Worm (Caenorhabditis elegans): ENCODE data around the gene pqn-31.

pqn-31 gene

DNA sequence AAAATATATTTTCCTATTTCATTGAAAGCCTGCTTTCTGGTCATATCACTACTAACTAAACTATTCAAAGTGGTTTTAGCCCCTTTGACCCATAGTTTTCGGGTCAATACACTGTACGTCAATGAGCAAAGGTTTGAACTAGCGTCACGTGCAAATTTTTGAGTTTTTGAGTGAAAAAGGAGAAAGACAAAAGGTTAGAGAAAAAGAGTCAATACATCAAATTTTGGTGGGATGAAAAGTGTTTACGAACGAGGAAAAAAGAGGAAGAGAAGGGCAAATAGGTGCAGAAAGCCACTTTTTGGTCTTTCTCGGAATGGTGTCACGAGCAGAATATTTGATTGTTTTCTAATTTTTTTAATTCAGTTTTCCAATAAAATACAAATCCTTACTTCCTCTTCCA, 33.6 kb upstream of the pqn-31 start:
- TF ChIP-seq ama-1 (optimal IDR thresholded peaks at IDR 0.05): peak; percentile 24
- peak; percentile 2 for TF ChIP-seq crh-2 (tag; optimal IDR thresholded peaks at IDR 0.05)
- no peak for TF ChIP-seq nhr-21 (tag; optimal IDR thresholded peaks at IDR 0.05)
- TF ChIP-seq sma-3 (GFP tag; optimal IDR thresholded peaks at IDR 0.05): no peak
- TF ChIP-seq nhr-6 (tag; optimal IDR thresholded peaks at IDR 0.05): no peak
- no peak for TF ChIP-seq ztf-11 (tag; optimal IDR thresholded peaks at IDR 0.05)
- no peak for TF ChIP-seq egl-27 (tag; optimal IDR thresholded peaks at IDR 0.05)
- TF ChIP-seq alr-1 (tag; optimal IDR thresholded peaks at IDR 0.05): no peak
- peak; percentile 38 for TF ChIP-seq F13H6.1 (tag; optimal IDR thresholded peaks at IDR 0.05)
- no peak for TF ChIP-seq fos-1 (tag; optimal IDR thresholded peaks at IDR 0.05)
- TF ChIP-seq lin-39 (tag; optimal IDR thresholded peaks at IDR 0.05): no peak
- no peak for TF ChIP-seq peb-1 (tag; optimal IDR thresholded peaks at IDR 0.05)
- peak; percentile 15 for TF ChIP-seq unc-55 (GFP tag; optimal IDR thresholded peaks at IDR 0.05)
- no peak for TF ChIP-seq dmd-4 (tag; optimal IDR thresholded peaks at IDR 0.05)
- peak; percentile 54 for TF ChIP-seq nhr-129 (tag; optimal IDR thresholded peaks at IDR 0.05)
- TF ChIP-seq mdl-1 (tag; optimal IDR thresholded peaks at IDR 0.05): peak; percentile 13 to 17
- peak; percentile 60 for TF ChIP-seq sma-9 (GFP tag; optimal IDR thresholded peaks at IDR 0.05)
- TF ChIP-seq sma-9 (tag; optimal IDR thresholded peaks at IDR 0.05): no peak

DNA sequence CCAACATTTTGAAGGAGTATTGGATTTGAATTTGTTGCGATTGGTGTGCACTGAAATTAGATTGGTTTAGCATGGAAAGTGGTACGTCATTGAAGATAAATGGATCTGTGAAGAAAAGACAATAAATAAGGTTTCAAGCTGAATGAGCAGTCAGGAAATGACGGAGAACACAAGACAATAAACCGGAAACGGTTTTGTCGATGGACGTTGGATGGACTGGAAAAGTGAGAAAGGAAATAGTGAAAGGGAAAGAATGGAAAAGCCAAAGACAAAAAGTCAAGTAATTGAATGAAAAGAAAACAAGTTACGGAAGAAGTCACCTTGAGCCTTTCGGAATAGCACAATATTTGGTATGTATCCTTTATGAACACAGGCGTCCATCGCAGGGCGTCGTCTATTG, 33.1 kb upstream of the pqn-31 start, which contains the start of gene T27E4.7:
Gene T27E4.7, minus strand, starts transcription at position 50 of the 400 bp plus-strand sequence.
- TF ChIP-seq C34F6.9 (tag; optimal IDR thresholded peaks at IDR 0.05) (no peak), ztf-1 (GFP tag; conservative IDR thresholded peaks at IDR 0.05) (no peak), ZK546.5 (tag; optimal IDR thresholded peaks at IDR 0.05) (no peak), R02D3.7 (tag; optimal IDR thresholded peaks at IDR 0.05) (no peak), gmeb-1 (tag; optimal IDR thresholded peaks at IDR 0.05) (no peak), nhr-21 (tag; optimal IDR thresholded peaks at IDR 0.05) (no peak)

DNA sequence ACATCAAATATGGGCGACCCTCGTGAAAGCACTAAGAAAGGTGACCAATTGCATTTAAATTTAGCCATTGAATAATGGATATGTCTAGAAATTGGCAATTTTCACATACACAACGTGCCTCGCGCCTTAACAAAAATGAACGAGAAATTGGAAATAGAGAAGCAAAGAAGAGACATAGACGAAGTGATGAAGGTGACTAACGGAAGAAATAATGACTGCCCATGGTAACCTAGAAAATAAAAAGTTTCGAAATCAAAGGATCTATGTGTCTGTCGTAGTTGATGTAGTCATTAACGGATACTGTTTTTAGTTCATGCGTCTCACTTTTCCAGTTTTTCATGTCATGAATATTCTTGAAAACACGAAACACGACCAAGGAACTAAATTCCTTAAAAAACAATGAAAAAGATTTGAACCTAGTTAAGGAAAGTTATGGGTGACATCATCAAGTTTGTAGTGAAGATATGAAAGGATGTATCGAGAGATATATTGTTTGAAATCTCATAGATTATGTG, 31.3 kb upstream of the pqn-31 start:
- TF ChIP-seq nhr-25 (tag; optimal IDR thresholded peaks at IDR 0.05) (peak; percentile 6), elt-1 (tag; optimal IDR thresholded peaks at IDR 0.05) (no peak)

DNA sequence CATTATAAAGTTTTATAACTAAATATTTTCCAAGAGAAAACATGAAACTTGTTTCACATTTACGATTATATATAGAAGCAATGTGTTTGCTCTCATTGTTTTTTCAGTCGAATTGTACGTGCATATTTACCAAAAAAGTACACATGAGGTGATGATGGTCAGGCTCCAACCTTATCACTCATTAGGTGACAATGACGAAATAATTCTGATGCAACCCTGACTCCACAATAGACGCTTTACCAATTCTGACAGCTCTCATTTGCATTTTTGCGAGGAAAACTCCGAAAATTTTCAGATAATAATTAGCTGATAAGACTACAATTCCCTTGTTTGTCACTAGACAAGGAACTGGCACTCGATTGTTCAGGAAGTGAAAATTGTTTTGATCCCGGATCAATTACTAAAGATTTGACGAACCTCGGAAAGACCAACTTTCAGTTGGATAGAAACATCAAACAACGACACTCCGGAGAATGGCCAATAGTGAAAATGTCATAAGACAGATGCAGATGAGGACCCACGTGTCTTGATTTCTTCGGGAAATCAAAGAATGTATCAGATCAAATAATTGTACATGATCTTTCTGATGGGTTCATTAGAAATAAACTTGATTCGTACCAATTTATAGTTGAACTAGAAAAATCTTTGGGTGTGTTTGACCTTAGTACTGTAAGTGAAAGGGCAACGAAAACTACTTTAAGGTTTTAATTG, 30.4 kb upstream of the pqn-31 start:
- TF ChIP-seq nhr-6 (tag; optimal IDR thresholded peaks at IDR 0.05): no peak
- TF ChIP-seq mdl-1 (tag; optimal IDR thresholded peaks at IDR 0.05): peak in 1 of 2 experiments; percentile 10
- TF ChIP-seq nhr-12 (tag; optimal IDR thresholded peaks at IDR 0.05): no peak
- TF ChIP-seq aly-2 (tag; optimal IDR thresholded peaks at IDR 0.05): no peak
- TF ChIP-seq ceh-82 (tag; optimal IDR thresholded peaks at IDR 0.05): no peak
- TF ChIP-seq crh-2 (tag; optimal IDR thresholded peaks at IDR 0.05): peak; percentile 9
- no peak for TF ChIP-seq lin-13 (GFP tag; optimal IDR thresholded peaks at IDR 0.05)
- TF ChIP-seq peb-1 (tag; optimal IDR thresholded peaks at IDR 0.05): no peak
- no peak for TF ChIP-seq ztf-4 (tag; optimal IDR thresholded peaks at IDR 0.05)
- TF ChIP-seq gmeb-1 (tag; optimal IDR thresholded peaks at IDR 0.05): peak; percentile 18
- peak; percentile 69 for TF ChIP-seq blmp-1 (tag; optimal IDR thresholded peaks at IDR 0.05; ENCODE audit: insufficient read depth)
- TF ChIP-seq nhr-237 (tag; optimal IDR thresholded peaks at IDR 0.05): no peak
- no peak for TF ChIP-seq nhr-77 (tag; optimal IDR thresholded peaks at IDR 0.05)
- TF ChIP-seq alr-1 (tag; optimal IDR thresholded peaks at IDR 0.05): no peak
- TF ChIP-seq F13H6.1 (tag; optimal IDR thresholded peaks at IDR 0.05): peak; percentile 57
- peak; percentile 3 for TF ChIP-seq egl-27 (tag; optimal IDR thresholded peaks at IDR 0.05)
- no peak for TF ChIP-seq Y55F3AM.14 (GFP tag; optimal IDR thresholded peaks at IDR 0.05)
- TF ChIP-seq ceh-16 (tag; optimal IDR thresholded peaks at IDR 0.05): no peak
- peak; percentile 12 for TF ChIP-seq nhr-25 (tag; optimal IDR thresholded peaks at IDR 0.05)
- TF ChIP-seq ZK546.5 (tag; optimal IDR thresholded peaks at IDR 0.05): no peak
- no peak for TF ChIP-seq nhr-23 (tag; optimal IDR thresholded peaks at IDR 0.05)
- TF ChIP-seq fos-1 (tag; optimal IDR thresholded peaks at IDR 0.05): peak; percentile 83
- TF ChIP-seq nhr-21 (tag; optimal IDR thresholded peaks at IDR 0.05): peak; percentile 5
- no peak for TF ChIP-seq lsy-2 (tag; optimal IDR thresholded peaks at IDR 0.05)
- TF ChIP-seq sma-9 (GFP tag; optimal IDR thresholded peaks at IDR 0.05): peak; percentile 48
- TF ChIP-seq sma-9 (tag; optimal IDR thresholded peaks at IDR 0.05): no peak
- TF ChIP-seq elt-1 (tag; optimal IDR thresholded peaks at IDR 0.05): no peak
- no peak for TF ChIP-seq nhr-10 (tag; optimal IDR thresholded peaks at IDR 0.05)
- no peak for TF ChIP-seq ztf-1 (GFP tag; conservative IDR thresholded peaks at IDR 0.05)
- no peak for TF ChIP-seq ztf-11 (tag; optimal IDR thresholded peaks at IDR 0.05)
- peak; percentile 42 for TF ChIP-seq skn-1 (tag; optimal IDR thresholded peaks at IDR 0.05)
- peak; percentile 64 for TF ChIP-seq nhr-129 (tag; optimal IDR thresholded peaks at IDR 0.05)

All from whole organism, L2 larva.